Worm (Caenorhabditis elegans) whole organism, young adult: Measurements from ENCODE around the gene twk-34.
A peak's percentile ranks its signal among the peaks of the same experiment; 100 is the strongest.

ENCODE experiments used
- B0035.1 ChIP-seq: sonication (generic microtip); optimal IDR thresholded peaks from 2 replicates; lab custom pipeline; 2016; ENCODE audit warnings: missing genetic modification characterization, mild to moderate bottlenecking, missing compliant biosample characterization, missing genotype, missing genetic modification reagents
- C17E4.6 ChIP-seq: fragments of 200-800 bp; sonication (Bioruptor generic); IDR thresholded peaks from 2 replicates; pipeline ENCODE4 v1.3.6; 2022; ENCODE audit warnings: missing genetic modification reagents, missing genetic modification characterization, missing compliant biosample characterization
- F33H1.4 ChIP-seq: fragments of 200-800 bp; sonication (Bioruptor generic); IDR thresholded peaks from 2 replicates; pipeline ENCODE4 v1.3.6; 2022; ENCODE audit warnings: missing genetic modification reagents, missing genetic modification characterization, missing compliant biosample characterization
- F55B11.4 ChIP-seq: sonication (generic microtip); optimal IDR thresholded peaks from 2 replicates; lab custom pipeline; 2016; ENCODE audit warnings: missing compliant biosample characterization, missing genetic modification characterization, borderline replicate concordance; ENCODE audit not compliant: insufficient read depth
- F57C9.4 ChIP-seq: sonication (generic microtip); optimal IDR thresholded peaks from 2 replicates; lab custom pipeline; 2017; ENCODE audit warnings: mild to moderate bottlenecking, missing genetic modification characterization, missing compliant biosample characterization
- K11D2.4 ChIP-seq: fragments of 200-800 bp; sonication (Bioruptor generic); IDR thresholded peaks from 2 replicates; pipeline ENCODE4 v1.3.6; 2022; ENCODE audit warnings: missing genetic modification reagents, missing genetic modification characterization, missing compliant biosample characterization
- T07F8.4 ChIP-seq: sonication (generic microtip); optimal IDR thresholded peaks from 2 replicates; lab custom pipeline; 2016; ENCODE audit warnings: mild to moderate bottlenecking, missing genetic modification characterization, moderate library complexity, missing compliant biosample characterization
- aptf-3 ChIP-seq: fragments of 200-800 bp; sonication (Bioruptor generic); IDR thresholded peaks from 2 replicates; pipeline ENCODE4 v1.3.6; 2022; ENCODE audit warnings: missing genetic modification characterization, missing compliant biosample characterization
- atf-7 ChIP-seq: sonication (generic microtip); optimal IDR thresholded peaks from 2 replicates; lab custom pipeline; 2017; ENCODE audit warnings: mild to moderate bottlenecking, missing genetic modification characterization, missing compliant biosample characterization
- athp-1 ChIP-seq: sonication (generic microtip); optimal IDR thresholded peaks from 2 replicates; lab custom pipeline; 2017; ENCODE audit warnings: mild to moderate bottlenecking, missing genetic modification characterization, missing compliant biosample characterization
- attf-6 ChIP-seq: fragments of 200-800 bp; sonication (Bioruptor generic); IDR thresholded peaks from 2 replicates; pipeline ENCODE4 v1.3.6; 2022; ENCODE audit warnings: missing genetic modification reagents, missing genetic modification characterization, missing compliant biosample characterization
- bed-2 ChIP-seq: fragments of 200-800 bp; sonication (Bioruptor generic); IDR thresholded peaks from 2 replicates; pipeline ENCODE4 v1.3.6; 2022; ENCODE audit warnings: missing genetic modification reagents, missing genetic modification characterization, missing compliant biosample characterization
- ccch-3 ChIP-seq: fragments of 200-800 bp; sonication (Bioruptor generic); optimal IDR thresholded peaks from 2 replicates; lab custom pipeline; 2018; ENCODE audit warnings: mild to moderate bottlenecking, missing genetic modification characterization, missing compliant biosample characterization
- cebp-2 ChIP-seq: fragments of 200-800 bp; sonication (Bioruptor generic); IDR thresholded peaks from 2 replicates; pipeline ENCODE4 v1.3.6; 2022; ENCODE audit warnings: missing genetic modification characterization, missing compliant biosample characterization
- ceh-91 ChIP-seq: fragments of 200-800 bp; sonication (Bioruptor generic); IDR thresholded peaks from 2 replicates; pipeline ENCODE4 v1.3.6; 2022; ENCODE audit warnings: missing genetic modification reagents, missing genetic modification characterization, missing compliant biosample characterization
- dpff-1 ChIP-seq: sonication (generic microtip); optimal IDR thresholded peaks from 2 replicates; lab custom pipeline; 2017; ENCODE audit warnings: mild to moderate bottlenecking, missing genetic modification characterization, missing compliant biosample characterization
- ets-4 ChIP-seq: fragments of 200-800 bp; sonication (Bioruptor generic); optimal IDR thresholded peaks from 2 replicates; lab custom pipeline; 2018; ENCODE audit warnings: mild to moderate bottlenecking, missing genetic modification characterization, missing compliant biosample characterization
- hmg-20 ChIP-seq: fragments of 200-800 bp; sonication (Bioruptor generic); IDR thresholded peaks from 2 replicates; pipeline ENCODE4 v1.3.6; 2022; ENCODE audit warnings: missing genetic modification reagents, missing genetic modification characterization, missing compliant biosample characterization
- let-526 ChIP-seq: fragments of 200-800 bp; sonication (Bioruptor generic); IDR thresholded peaks from 2 replicates; pipeline ENCODE4 v1.3.6; 2022; ENCODE audit warnings: missing genetic modification reagents, missing genetic modification characterization, missing compliant biosample characterization
- lin-26 ChIP-seq: fragments of 200-800 bp; sonication (Bioruptor generic); IDR thresholded peaks from 2 replicates; pipeline ENCODE4 v1.3.6; 2022; ENCODE audit warnings: missing genetic modification reagents, missing genetic modification characterization, missing compliant biosample characterization
- lin-40 ChIP-seq: sonication (generic microtip); optimal IDR thresholded peaks from 2 replicates; lab custom pipeline; 2016; ENCODE audit warnings: missing genetic modification characterization, mild to moderate bottlenecking, missing compliant biosample characterization, missing genotype, missing genetic modification reagents
- lir-1 ChIP-seq: fragments of 200-800 bp; sonication (Bioruptor generic); conservative IDR thresholded peaks from 2 replicates; pipeline ENCODE4 v1.3.6; 2022; ENCODE audit warnings: missing genetic modification reagents, missing genetic modification characterization, missing compliant biosample characterization
- madf-3 ChIP-seq: fragments of 200-800 bp; sonication (Bioruptor generic); IDR thresholded peaks from 2 replicates; pipeline ENCODE4 v1.3.6; 2022; ENCODE audit warnings: missing genetic modification reagents, missing genetic modification characterization, missing compliant biosample characterization
- mel-28 ChIP-seq: sonication (generic microtip); optimal IDR thresholded peaks from 2 replicates; lab custom pipeline; 2016; ENCODE audit warnings: borderline replicate concordance, mild to moderate bottlenecking, missing genetic modification characterization, missing compliant biosample characterization
- mxl-1 ChIP-seq: sonication (generic microtip); optimal IDR thresholded peaks from 2 replicates; lab custom pipeline; 2016; ENCODE audit warnings: missing genetic modification characterization, missing compliant biosample characterization
- nfyb-1 ChIP-seq: fragments of 200-800 bp; sonication (Bioruptor generic); IDR thresholded peaks from 2 replicates; pipeline ENCODE4 v1.3.6; 2022; ENCODE audit warnings: missing genetic modification reagents, missing genetic modification characterization, missing compliant biosample characterization
- nhr-80 ChIP-seq: sonication (generic microtip); optimal IDR thresholded peaks from 2 replicates; lab custom pipeline; 2016; ENCODE audit warnings: missing genetic modification characterization, missing compliant biosample characterization
- nhr-90 ChIP-seq: sonication (generic microtip); optimal IDR thresholded peaks from 2 replicates; lab custom pipeline; 2016; ENCODE audit warnings: missing genotype, mild to moderate bottlenecking, missing genetic modification characterization, missing compliant biosample characterization
- sdz-38 ChIP-seq: sonication (generic microtip); optimal IDR thresholded peaks from 2 replicates; lab custom pipeline; 2016; ENCODE audit warnings: missing genotype, missing genetic modification characterization, missing compliant biosample characterization
- snpc-1.3 ChIP-seq: sonication (generic microtip); optimal IDR thresholded peaks from 2 replicates; lab custom pipeline; 2017; ENCODE audit warnings: missing genetic modification characterization, mild to moderate bottlenecking, missing compliant biosample characterization, antibody characterized with exemption, moderate library complexity, missing genotype, missing genetic modification reagents; ENCODE audit not compliant: insufficient read depth
- snpc-3.4 ChIP-seq: sonication (generic microtip); optimal IDR thresholded peaks from 2 replicates; lab custom pipeline; 2017; ENCODE audit warnings: missing genetic modification characterization, mild to moderate bottlenecking, missing compliant biosample characterization, antibody characterized with exemption, moderate library complexity, missing genotype, missing genetic modification reagents
- somi-1 ChIP-seq: fragments of 200-800 bp; sonication (Bioruptor generic); optimal IDR thresholded peaks from 2 replicates; lab custom pipeline; 2018; ENCODE audit warnings: mild to moderate bottlenecking, missing genetic modification characterization, missing compliant biosample characterization
- tbp1 ChIP-seq: fragments of 200-800 bp; sonication (Bioruptor generic); optimal IDR thresholded peaks from 2 replicates; lab custom pipeline; 2018; ENCODE audit warnings: mild to moderate bottlenecking, missing genetic modification characterization, missing compliant biosample characterization
- tlf-1 ChIP-seq: fragments of 200-800 bp; sonication (Bioruptor generic); optimal IDR thresholded peaks from 2 replicates; lab custom pipeline; 2018; ENCODE audit warnings: mild to moderate bottlenecking, missing genetic modification characterization, missing compliant biosample characterization
- ztf-22 ChIP-seq: fragments of 200-800 bp; sonication (Bioruptor generic); optimal IDR thresholded peaks from 2 replicates; lab custom pipeline; 2018; ENCODE audit warnings: mild to moderate bottlenecking, missing genetic modification characterization, moderate library complexity, missing compliant biosample characterization
- ztf-26 ChIP-seq: sonication (generic microtip); optimal IDR thresholded peaks from 2 replicates; lab custom pipeline; 2017; ENCODE audit warnings: missing genetic modification characterization, missing compliant biosample characterization
- ztf-28 ChIP-seq: fragments of 200-800 bp; sonication (Bioruptor generic); IDR thresholded peaks from 2 replicates; pipeline ENCODE4 v1.3.6; 2022; ENCODE audit warnings: missing genetic modification reagents, missing genetic modification characterization, missing compliant biosample characterization
- ztf-3 ChIP-seq: fragments of 200-800 bp; sonication (Bioruptor generic); optimal IDR thresholded peaks from 2 replicates; lab custom pipeline; 2018; ENCODE audit warnings: mild to moderate bottlenecking, missing genetic modification characterization, missing compliant biosample characterization

twk-34 gene

ce11 chrV:15699799-15700198 is 5.0 kb upstream of the twk-34 start, which contains the start of gene nhr-199:
nhr-199 (minus strand) TSS chrV:15699899.
- TF ChIP-seq ceh-91 (GFP tag; lab: Robert Waterston, UW) (no peak), bed-2 (GFP tag; lab: Robert Waterston, UW) (no peak), madf-3 (GFP tag; lab: Robert Waterston, UW) (no peak)

ce11 chrV:15702263-15702662 is 2.5 kb upstream of the twk-34 start, which contains the start of gene nhr-53:
nhr-53 (minus strand) TSS chrV:15702363.
- TF ChIP-seq lin-26 (GFP tag; lab: Robert Waterston, UW) (no peak), B0035.1 (tag; lab: Kevin White, UChicago) (no peak), C17E4.6 (GFP tag; lab: Robert Waterston, UW) (no peak), cebp-2 (no peak), nhr-80 (tag; lab: Kevin White, UChicago) (no peak), tbp1 (GFP tag; lab: Kevin White, UChicago) (no peak), let-526 (GFP tag; lab: Robert Waterston, UW) (no peak), atf-7 (tag; lab: Kevin White, UChicago) (no peak), tlf-1 (GFP tag; lab: Kevin White, UChicago) (no peak), snpc-1.3 (no peak), athp-1 (no peak), ztf-28 (GFP tag; lab: Robert Waterston, UW) (no peak), F55B11.4 (no peak), snpc-3.4 (tag; lab: Kevin White, UChicago) (no peak)

ce11 chrV:15707982-15708381 is 3.2 kb downstream of the twk-34 start:
- no peak for TF ChIP-seq nfyb-1 (GFP tag; lab: Robert Waterston, UW)
- peak; percentile 27 for TF ChIP-seq somi-1 (GFP tag; lab: Kevin White, UChicago)

- TF ChIP-seq dpff-1 (tag; lab: Kevin White, UChicago) = no peak
- TF ChIP-seq nhr-90 (tag; lab: Kevin White, UChicago) = no peak
Measured at ce11 chrV:15710401-15710800, 5.6 kb downstream of the twk-34 start, which contains the start of gene Y6E2A.1. Y6E2A.1 (minus strand) TSS chrV:15710501.

- TF ChIP-seq sdz-38 (tag; lab: Kevin White, UChicago) (no peak), aptf-3 (no peak), ccch-3 (GFP tag; lab: Kevin White, UChicago) (no peak), ztf-22 (GFP tag; lab: Kevin White, UChicago) (no peak), ztf-26 (tag; lab: Kevin White, UChicago) (no peak), F33H1.4 (GFP tag; lab: Robert Waterston, UW) (no peak), ets-4 (no peak)
Measured at ce11 chrV:15711898-15712297, 7.1 kb downstream of the twk-34 start, which contains the start of gene str-101. str-101 (minus strand) TSS chrV:15711998.

ce11 chrV:15712385-15712784 is 7.6 kb downstream of the twk-34 start:
- TF ChIP-seq tlf-1 (GFP tag; lab: Kevin White, UChicago) (no peak), ztf-22 (GFP tag; lab: Kevin White, UChicago) (no peak), ztf-3 (GFP tag; lab: Kevin White, UChicago) (no peak), F57C9.4 (tag; lab: Kevin White, UChicago) (no peak), madf-3 (GFP tag; lab: Robert Waterston, UW) (no peak), T07F8.4 (tag; lab: Kevin White, UChicago) (no peak), nhr-80 (tag; lab: Kevin White, UChicago) (no peak), mxl-1 (tag; lab: Kevin White, UChicago) (no peak), attf-6 (GFP tag; lab: Robert Waterston, UW) (no peak), nfyb-1 (GFP tag; lab: Robert Waterston, UW) (no peak), K11D2.4 (no peak), mel-28 (tag; lab: Kevin White, UChicago) (no peak), lir-1 (GFP tag; lab: Robert Waterston, UW) (no peak), snpc-1.3 (no peak), hmg-20 (no peak), lin-40 (no peak)
- TF ChIP-seq, all 124 proteins: peak for 0
